Worm (Caenorhabditis elegans): ENCODE measurements around the gene W01A11.1.

The W01A11.1 gene

ce11 chrV:6498903-6499302 is at the start of gene W01A11.1:
TSS of gene W01A11.1 (plus strand) at chrV:6499224.
- TF ChIP-seq aha-1 (tag; optimal IDR thresholded peaks at IDR 0.05) = no peak

- TF ChIP-seq efl-1 (optimal IDR thresholded peaks at IDR 0.05) = peak in 1 of 2 experiments; percentile 4
- peak in 1 of 2 experiments; percentile 68 for TF ChIP-seq efl-1 (GFP tag; optimal IDR thresholded peaks at IDR 0.05 in 1 of 2)
- TF ChIP-seq mdl-1 (tag; optimal IDR thresholded peaks at IDR 0.05) = no peak
- TF ChIP-seq nhr-47 (tag; optimal IDR thresholded peaks at IDR 0.05) = no peak
- peak; percentile 43 for TF ChIP-seq elt-2 (tag; optimal IDR thresholded peaks at IDR 0.05)
- TF ChIP-seq rnt-1 (tag; optimal IDR thresholded peaks at IDR 0.05) = peak; percentile 13
- peak in 1 of 2 experiments; percentile 4 for TF ChIP-seq lin-35 (GFP tag; optimal IDR thresholded peaks at IDR 0.05)
Observed at ce11 chrV:6450129-6451011, 48.7 kb upstream of the W01A11.1 start, which contains the start of gene acl-8. TSS of gene acl-8 (plus strand) at chrV:6450870.

- no peak for TF ChIP-seq lin-35 (GFP tag; optimal IDR thresholded peaks at IDR 0.05)
- no peak for TF ChIP-seq jun-1 (tag; optimal IDR thresholded peaks at IDR 0.05)
- TF ChIP-seq swsn-7 (tag; optimal IDR thresholded peaks at IDR 0.05) = no peak
- TF ChIP-seq mdl-1 (tag; optimal IDR thresholded peaks at IDR 0.05) = no peak
- no peak for TF ChIP-seq nhr-12 (tag; optimal IDR thresholded peaks at IDR 0.05)
- TF ChIP-seq ceh-88 (GFP tag; IDR thresholded peaks at IDR 0.05) = no peak
- no peak for TF ChIP-seq lin-39 (tag; optimal IDR thresholded peaks at IDR 0.05)
- no peak for TF ChIP-seq sup-37 (GFP tag; optimal IDR thresholded peaks at IDR 0.05)
- TF ChIP-seq skn-1 (tag; optimal IDR thresholded peaks at IDR 0.05) = no peak
- no peak for TF ChIP-seq nhr-19 (GFP tag; conservative IDR thresholded peaks at IDR 0.05)
- no peak for TF ChIP-seq snu-23 (GFP tag; optimal IDR thresholded peaks at IDR 0.05)
- TF ChIP-seq fkh-10 (GFP tag; optimal IDR thresholded peaks at IDR 0.05) = no peak
- no peak for TF ChIP-seq vab-15 (tag; optimal IDR thresholded peaks at IDR 0.05)
- TF ChIP-seq unc-30 (tag; optimal IDR thresholded peaks at IDR 0.05) = no peak
- TF ChIP-seq lin-14 (GFP tag; optimal IDR thresholded peaks at IDR 0.05) = no peak
- TF ChIP-seq tbx-2 (tag; optimal IDR thresholded peaks at IDR 0.05) = no peak
- no peak for TF ChIP-seq nhr-237 (tag; optimal IDR thresholded peaks at IDR 0.05)
- no peak for TF ChIP-seq nhr-76 (tag; optimal IDR thresholded peaks at IDR 0.05)
- TF ChIP-seq ztf-4 (tag; optimal IDR thresholded peaks at IDR 0.05) = no peak
- no peak for TF ChIP-seq ceh-8 (GFP tag; optimal IDR thresholded peaks at IDR 0.05)
Observed at ce11 chrV:6453122-6453521, 45.9 kb upstream of the W01A11.1 start, which contains the start of gene acl-9. TSS of gene acl-9 (plus strand) at chrV:6453226.

ce11 chrV:6456903-6457302 is 42.1 kb upstream of the W01A11.1 start:
- TF ChIP-seq fkh-8 (tag; optimal IDR thresholded peaks at IDR 0.05) (no peak), pqm-1 (tag; optimal IDR thresholded peaks at IDR 0.05) (no peak), nhr-76 (tag; optimal IDR thresholded peaks at IDR 0.05) (no peak), sup-37 (GFP tag; optimal IDR thresholded peaks at IDR 0.05) (no peak), efl-1 (optimal IDR thresholded peaks at IDR 0.05) (no peak), efl-1 (GFP tag; optimal IDR thresholded peaks at IDR 0.05 in 1 of 2) (no peak), zip-4 (GFP tag; optimal IDR thresholded peaks at IDR 0.05) (no peak), nhr-28 (tag; optimal IDR thresholded peaks at IDR 0.05) (no peak), hlh-17 (GFP tag; optimal IDR thresholded peaks at IDR 0.05; ENCODE audit: borderline replicate concordance) (no peak), swsn-7 (tag; optimal IDR thresholded peaks at IDR 0.05) (no peak), ztf-11 (tag; optimal IDR thresholded peaks at IDR 0.05) (no peak), nhr-90 (tag; optimal IDR thresholded peaks at IDR 0.05; ENCODE audit: poor library complexity) (no peak), nhr-20 (tag; optimal IDR thresholded peaks at IDR 0.05) (no peak), unc-30 (tag; optimal IDR thresholded peaks at IDR 0.05) (no peak), mef-2 (tag; optimal IDR thresholded peaks at IDR 0.05) (no peak), sox-4 (tag; optimal IDR thresholded peaks at IDR 0.05) (no peak), tlp-1 (tag; optimal IDR thresholded peaks at IDR 0.05) (no peak), mep-1 (tag; optimal IDR thresholded peaks at IDR 0.05) (no peak), dsc-1 (tag; optimal IDR thresholded peaks at IDR 0.05) (no peak), nhr-71 (tag; optimal IDR thresholded peaks at IDR 0.05) (no peak), nhr-12 (tag; optimal IDR thresholded peaks at IDR 0.05) (no peak)
